Fruit fly (Drosophila melanogaster) whole organism, embryonic: ENCODE data around the gene Rtc1.
A peak's percentile ranks its signal among the peaks of the same experiment; 100 is the strongest.

Experiments
- Abd-B ChIP-seq: fragments of 200-800 bp; sonication (Bioruptor generic); optimal IDR thresholded peaks from 2 replicates; lab custom pipeline; 2018; ENCODE audit warnings: missing biosample characterization, mild to moderate bottlenecking, missing genetic modification characterization, moderate library complexity
- Ada2b ChIP-seq: fragments of 200-800 bp; sonication (Bioruptor generic); IDR thresholded peaks from 2 replicates; pipeline ENCODE4 v1.3.6; 2022; ENCODE audit warnings: missing biosample characterization, missing genetic modification characterization
- Asciz ChIP-seq: fragments of 200-800 bp; sonication (Bioruptor generic); optimal IDR thresholded peaks from 2 replicates; lab custom pipeline; 2017; ENCODE audit warnings: missing biosample characterization, mild to moderate bottlenecking, missing genetic modification characterization, missing genetic modification reagents
- CG15073 ChIP-seq: fragments of 200-800 bp; sonication (Bioruptor generic); optimal IDR thresholded peaks from 2 replicates; lab custom pipeline; 2016; ENCODE audit warnings: missing biosample characterization, missing genetic modification characterization
- CG15479 ChIP-seq: fragments of 200-800 bp; sonication (Bioruptor generic); optimal IDR thresholded peaks from 3 replicates; lab custom pipeline; 2019; ENCODE audit warnings: missing biosample characterization, mild to moderate bottlenecking, missing genetic modification characterization, moderate library complexity
- CG16779 ChIP-seq: fragments of 200-800 bp; sonication (Bioruptor generic); IDR thresholded peaks from 2 replicates; pipeline ENCODE4 v1.3.6; 2022; ENCODE audit warnings: missing biosample characterization, missing genetic modification characterization
- CG2889 ChIP-seq: fragments of 200-800 bp; sonication (Bioruptor generic); IDR thresholded peaks from 3 replicates; pipeline ENCODE4 v1.3.6; 2022; ENCODE audit warnings: missing biosample characterization, missing genetic modification characterization
- CG34224 ChIP-seq: fragments of 200-800 bp; sonication (Bioruptor generic); IDR thresholded peaks from 3 replicates; pipeline ENCODE4 v1.3.6; 2022; ENCODE audit warnings: missing biosample characterization, missing genetic modification characterization; ENCODE audit not compliant: partially characterized antibody
- CG4617 ChIP-seq: fragments of 200-800 bp; sonication (Bioruptor generic); optimal IDR thresholded peaks from 3 replicates; lab custom pipeline; 2016; ENCODE audit warnings: missing biosample characterization, missing genetic modification characterization, borderline replicate concordance
- CG5180 ChIP-seq: fragments of 200-800 bp; sonication (Bioruptor generic); optimal IDR thresholded peaks from 3 replicates; lab custom pipeline; 2017; ENCODE audit warnings: missing biosample characterization, missing genetic modification characterization, mild to moderate bottlenecking, moderate library complexity, missing genetic modification reagents
- CG5953 ChIP-seq: fragments of 200-800 bp; sonication (Bioruptor generic); IDR thresholded peaks from 2 replicates; pipeline ENCODE4 v1.3.6; 2022; ENCODE audit warnings: missing biosample characterization, missing genetic modification characterization
- CG6254 ChIP-seq: fragments of 200-800 bp; sonication (Bioruptor generic); optimal IDR thresholded peaks from 3 replicates; lab custom pipeline; 2017; ENCODE audit warnings: mild to moderate bottlenecking, missing biosample characterization, missing genetic modification reagents, missing genetic modification characterization
- CG7556 ChIP-seq: fragments of 200-800 bp; sonication (Bioruptor generic); optimal IDR thresholded peaks from 2 replicates; lab custom pipeline; 2017; ENCODE audit warnings: missing biosample characterization, mild to moderate bottlenecking, missing genetic modification characterization
- CG7786 ChIP-seq: fragments of 200-800 bp; sonication (Bioruptor generic); optimal IDR thresholded peaks from 2 replicates; lab custom pipeline; 2016; ENCODE audit warnings: missing biosample characterization, missing genetic modification characterization
- CG7963 ChIP-seq: fragments of 200-800 bp; sonication (Bioruptor generic); IDR thresholded peaks from 3 replicates; pipeline ENCODE4 v1.3.6; 2022; ENCODE audit warnings: missing biosample characterization, missing genetic modification characterization; ENCODE audit not compliant: partially characterized antibody
- Fer3 ChIP-seq: fragments of 200-800 bp; sonication (Bioruptor generic); optimal IDR thresholded peaks from 2 replicates; lab custom pipeline; 2018; ENCODE audit warnings: missing biosample characterization, mild to moderate bottlenecking, missing genetic modification characterization, moderate library complexity
- HmgZ ChIP-seq: fragments of 200-800 bp; sonication (Bioruptor generic); optimal IDR thresholded peaks from 2 replicates; lab custom pipeline; 2018; ENCODE audit warnings: missing biosample characterization, mild to moderate bottlenecking, missing genetic modification characterization
- Hr39 ChIP-seq: fragments of >200 bp; optimal IDR thresholded peaks from 2 replicates; lab custom pipeline; 2017
- Hsf ChIP-seq: fragments of 200-800 bp; sonication (Bioruptor generic); optimal IDR thresholded peaks from 3 replicates; lab custom pipeline; 2016; ENCODE audit warnings: missing biosample characterization, missing genetic modification characterization
- Lhr ChIP-seq: fragments of 200-800 bp; sonication (Bioruptor generic); optimal IDR thresholded peaks from 3 replicates; lab custom pipeline; 2017; ENCODE audit warnings: mild to moderate bottlenecking, missing biosample characterization, missing genetic modification reagents, missing genetic modification characterization
- MESR4 ChIP-seq: fragments of 200-800 bp; sonication (Bioruptor generic); optimal IDR thresholded peaks from 2 replicates; lab custom pipeline; 2018; ENCODE audit warnings: missing biosample characterization, mild to moderate bottlenecking, missing genetic modification characterization, moderate library complexity
- Med ChIP-seq: fragments of 200-800 bp; sonication (Bioruptor generic); peaks from one replicate; lab custom pipeline; 2016; ENCODE audit warnings: missing biosample characterization, missing genetic modification characterization, mild to moderate bottlenecking, inconsistent platforms, moderate library complexity
- Ptx1 ChIP-seq: fragments of 200-800 bp; sonication (Bioruptor generic); IDR thresholded peaks from 2 replicates; pipeline ENCODE4 v1.3.6; 2022; ENCODE audit warnings: missing biosample characterization, missing genetic modification characterization
- Spps ChIP-seq: fragments of 200-800 bp; sonication (Bioruptor generic); optimal IDR thresholded peaks from 2 replicates; lab custom pipeline; 2018; ENCODE audit warnings: missing biosample characterization, mild to moderate bottlenecking, missing genetic modification characterization
- Xbp1 ChIP-seq: fragments of 200-800 bp; sonication (Bioruptor generic); optimal IDR thresholded peaks from 3 replicates; lab custom pipeline; 2016; ENCODE audit warnings: missing biosample characterization, mild to moderate bottlenecking, missing genetic modification characterization
- amos ChIP-seq: fragments of 200-800 bp; sonication (Bioruptor generic); IDR thresholded peaks from 2 replicates; pipeline ENCODE4 v1.3.6; 2022; ENCODE audit warnings: missing biosample characterization, missing genetic modification characterization; ENCODE audit not compliant: partially characterized antibody
- az2 ChIP-seq: fragments of 200-800 bp; sonication (Bioruptor generic); optimal IDR thresholded peaks from 3 replicates; lab custom pipeline; 2016; ENCODE audit warnings: missing biosample characterization, missing genetic modification characterization
- bcd ChIP-seq: fragments of 200-800 bp; sonication (Bioruptor generic); optimal IDR thresholded peaks from 2 replicates; lab custom pipeline; 2017; ENCODE audit warnings: missing biosample characterization, mild to moderate bottlenecking, missing genetic modification characterization
- bowl ChIP-seq: fragments of 200-800 bp; sonication (Bioruptor generic); IDR thresholded peaks from 2 replicates; pipeline ENCODE4 v1.3.6; 2022; ENCODE audit warnings: missing biosample characterization, missing genetic modification characterization
- chn ChIP-seq: fragments of 200-800 bp; sonication (Bioruptor generic); optimal IDR thresholded peaks from 2 replicates; lab custom pipeline; 2016; ENCODE audit warnings: missing biosample characterization, missing genetic modification characterization
- emc ChIP-seq: fragments of 200-800 bp; sonication (Bioruptor generic); optimal IDR thresholded peaks from 2 replicates; lab custom pipeline; 2016; ENCODE audit warnings: missing biosample characterization, missing genetic modification characterization
- gce ChIP-seq: fragments of 200-800 bp; sonication (Bioruptor generic); IDR thresholded peaks from 3 replicates; pipeline ENCODE4 v1.3.6; 2022; ENCODE audit warnings: missing biosample characterization, missing genetic modification characterization
- h ChIP-seq: fragments of >200 bp; optimal IDR thresholded peaks from 2 replicates; lab custom pipeline; 2017
- ham ChIP-seq: fragments of 200-800 bp; sonication (Bioruptor generic); IDR thresholded peaks from 2 replicates; pipeline ENCODE4 v1.3.6; 2022; ENCODE audit warnings: missing biosample characterization, missing genetic modification characterization
- hkb ChIP-seq, 2 experiments: fragments of 200-800 bp in 1 of 2; fragments of >200 bp in 1 of 2; sonication (Bioruptor generic) in 1 of 2; IDR thresholded peaks in 1 of 2; optimal IDR thresholded peaks in 1 of 2; 2 replicates each; pipeline versions ENCODE4 v1.3.6 to Lab custom; 2017 to 2022; ENCODE audit warnings: missing biosample characterization in 1 of 2, missing genetic modification characterization in 1 of 2
- kni ChIP-seq: fragments of 200-800 bp; sonication (Bioruptor generic); optimal IDR thresholded peaks from 3 replicates; lab custom pipeline; 2017; ENCODE audit warnings: mild to moderate bottlenecking, missing biosample characterization, missing genetic modification reagents, missing genetic modification characterization
- lbe ChIP-seq: fragments of 200-800 bp; sonication (Bioruptor generic); optimal IDR thresholded peaks from 2 replicates; lab custom pipeline; 2016; ENCODE audit warnings: missing biosample characterization, mild to moderate bottlenecking, missing genetic modification characterization
- lmd ChIP-seq: fragments of 200-800 bp; sonication (Bioruptor generic); IDR thresholded peaks from 2 replicates; pipeline ENCODE4 v1.3.6; 2022; ENCODE audit warnings: missing biosample characterization, missing genetic modification characterization
- maf-S ChIP-seq: fragments of 200-800 bp; sonication (Bioruptor generic); optimal IDR thresholded peaks from 2 replicates; lab custom pipeline; 2016; ENCODE audit warnings: missing biosample characterization, missing genetic modification characterization
- mam ChIP-seq: fragments of 200-800 bp; sonication (Bioruptor generic); optimal IDR thresholded peaks from 3 replicates; lab custom pipeline; 2016; ENCODE audit warnings: missing biosample characterization, missing genetic modification characterization
- oc ChIP-seq: fragments of 200-800 bp; sonication (Bioruptor generic); optimal IDR thresholded peaks from 2 replicates; lab custom pipeline; 2018; ENCODE audit warnings: missing biosample characterization, mild to moderate bottlenecking, missing genetic modification characterization, moderate library complexity
- pb ChIP-seq: fragments of 200-800 bp; sonication (Bioruptor generic); optimal IDR thresholded peaks from 3 replicates; lab custom pipeline; 2016; ENCODE audit warnings: missing biosample characterization, missing genetic modification characterization
- pho ChIP-seq: fragments of 200-800 bp; sonication (Bioruptor generic); optimal IDR thresholded peaks from 2 replicates; lab custom pipeline; 2016; ENCODE audit warnings: missing biosample characterization, missing genetic modification characterization
- pum ChIP-seq: fragments of 200-800 bp; sonication (Bioruptor generic); optimal IDR thresholded peaks from 2 replicates; lab custom pipeline; 2016; ENCODE audit warnings: missing biosample characterization, missing genetic modification characterization
- sr ChIP-seq: fragments of 200-800 bp; sonication (Bioruptor generic); IDR thresholded peaks from 3 replicates; pipeline ENCODE4 v1.3.6; 2022; ENCODE audit warnings: missing biosample characterization, missing genetic modification characterization
- tap ChIP-seq: fragments of 200-800 bp; optimal IDR thresholded peaks from 3 replicates; lab custom pipeline; 2019; ENCODE audit warnings: missing biosample characterization, mild to moderate bottlenecking, missing genetic modification characterization, moderate library complexity
- trem ChIP-seq: fragments of 200-800 bp; optimal IDR thresholded peaks from 3 replicates; lab custom pipeline; 2019; ENCODE audit warnings: missing biosample characterization, mild to moderate bottlenecking, missing genetic modification characterization, moderate library complexity
- ttk ChIP-seq: fragments of 200-800 bp; sonication (Bioruptor generic); IDR thresholded peaks from 2 replicates; pipeline ENCODE4 v2.1.2; 2022; ENCODE audit warnings: missing biosample characterization, missing genetic modification characterization
- tx ChIP-seq: fragments of 200-800 bp; sonication (Bioruptor generic); optimal IDR thresholded peaks from 2 replicates; lab custom pipeline; 2016; ENCODE audit warnings: missing biosample characterization, missing genetic modification characterization
- vnd ChIP-seq: fragments of 200-800 bp; sonication (Bioruptor generic); IDR thresholded peaks from 3 replicates; pipeline ENCODE4 v1.3.6; 2022; ENCODE audit warnings: missing biosample characterization, missing genetic modification characterization; ENCODE audit not compliant: partially characterized antibody
- wor ChIP-seq: fragments of 200-800 bp; sonication (Bioruptor generic); IDR thresholded peaks from 2 replicates; pipeline ENCODE4 v1.3.6; 2022; ENCODE audit warnings: missing biosample characterization, missing genetic modification characterization

Rtc1 gene

dm6 chrX:13756776-13757312 is at the start of gene Rtc1, which contains the start of gene CG32625 (continued):
- TF ChIP-seq vnd (GFP tag; lab: Robert Waterston, UW) (0 out of 3 replicates have a peak, but pooled peaks have one; percentile 12), Lhr (GFP tag; lab: Kevin White, UChicago) (peak; percentile 51), pho (GFP tag; lab: Kevin White, UChicago) (no peak), pb (GFP tag; lab: Kevin White, UChicago) (no peak), CG2889 (GFP tag; lab: Robert Waterston, UW) (no peak), Hr39 (no peak), amos (GFP tag; lab: Robert Waterston, UW) (no peak; the same call in 1 of the 2 replicates), Asciz (no peak), Med (peak; percentile 69), emc (GFP tag; lab: Kevin White, UChicago) (no peak), CG6254 (no peak), CG15073 (no peak), Ptx1 (GFP tag; lab: Robert Waterston, UW) (peak; percentile 42), wor (GFP tag; lab: Robert Waterston, UW) (no peak), oc (tag; lab: Kevin White, UChicago) (no peak), Abd-B (GFP tag; lab: Kevin White, UChicago) (no peak), lmd (GFP tag; lab: Robert Waterston, UW) (no peak), trem (tag; lab: Kevin White, UChicago) (peak; percentile 97), CG4617 (peak; percentile 1), maf-S (no peak), CG7963 (GFP tag; lab: Robert Waterston, UW) (no peak), pum (GFP tag; lab: Kevin White, UChicago) (no peak), gce (no peak), CG7786 (GFP tag; lab: Kevin White, UChicago) (no peak), CG34224 (GFP tag; lab: Robert Waterston, UW) (peak; percentile 63; the same call in 2 of the 3 replicates), Fer3 (tag; lab: Kevin White, UChicago) (peak; percentile 46), CG5180 (GFP tag; lab: Kevin White, UChicago) (no peak), lbe (GFP tag; lab: Kevin White, UChicago) (peak; percentile 37), ham (GFP tag; lab: Robert Waterston, UW) (no peak), ttk (GFP tag; lab: Robert Waterston, UW) (no peak), kni (no peak), h (lab: Kevin White, UChicago) (no peak), tap (tag; lab: Kevin White, UChicago) (peak; percentile 37), CG7556 (peak; percentile 41), bcd (GFP tag; lab: Kevin White, UChicago) (peak; percentile 19), MESR4 (GFP tag; lab: Kevin White, UChicago) (peak; percentile 29), tx (GFP tag; lab: Kevin White, UChicago) (no peak), CG16779 (GFP tag; lab: Robert Waterston, UW) (no peak), Xbp1 (GFP tag; lab: Kevin White, UChicago) (peak; percentile 43), Hsf (GFP tag; lab: Kevin White, UChicago) (peak; percentile 28), Ada2b (peak; percentile 53), CG15479 (GFP tag; lab: Kevin White, UChicago) (peak; percentile 54), mam (no peak), CG5953 (GFP tag; lab: Robert Waterston, UW) (no peak), HmgZ (tag; lab: Kevin White, UChicago) (peak; percentile 38), sr (GFP tag; lab: Robert Waterston, UW) (no peak), hkb (optimal IDR thresholded peaks at IDR 0.05; lab: Kevin White, UChicago) (no peak), hkb (GFP tag; IDR thresholded peaks at IDR 0.05; lab: Robert Waterston, UW) (peak; percentile 57; the same call in 1 of the 2 replicates), chn (GFP tag; lab: Kevin White, UChicago) (no peak), az2 (GFP tag; lab: Kevin White, UChicago) (peak; percentile 49), Spps (tag; lab: Kevin White, UChicago) (no peak), bowl (GFP tag; lab: Robert Waterston, UW) (no peak)
